Worm (Caenorhabditis elegans): ENCODE results near the gene mrps-18.C.

- no peak for TF ChIP-seq peb-1 (tag; optimal IDR thresholded peaks at IDR 0.05)
- TF ChIP-seq ztf-4 (tag; optimal IDR thresholded peaks at IDR 0.05), result no peak
- TF ChIP-seq snpc-4 (tag; optimal IDR thresholded peaks at IDR 0.05), result no peak
- TF ChIP-seq unc-39 (tag; optimal IDR thresholded peaks at IDR 0.05), result no peak
- TF ChIP-seq elt-1 (tag; optimal IDR thresholded peaks at IDR 0.05), result no peak
- TF ChIP-seq elt-3 (tag; optimal IDR thresholded peaks at IDR 0.05), result no peak
- TF ChIP-seq nhr-77 (tag; optimal IDR thresholded peaks at IDR 0.05), result no peak
- TF ChIP-seq nhr-11 (tag; optimal IDR thresholded peaks at IDR 0.05), result no peak
- no peak for TF ChIP-seq nhr-25 (tag; optimal IDR thresholded peaks at IDR 0.05)
- TF ChIP-seq R02D3.7 (tag; optimal IDR thresholded peaks at IDR 0.05), result no peak
Observed at ce11 chrII:6689088-6689487, 46.9 kb upstream of the mrps-18.C start.
